Worm (Caenorhabditis elegans) whole organism, L4 larva: ENCODE data around the gene Y55F3BR.1.
A peak's percentile ranks its signal among the peaks of the same experiment; 100 is the strongest.

Experiments used
- ZK546.5 ChIP-seq, 2 experiments: sonication (generic microtip); optimal IDR thresholded peaks; 2 replicates each; lab custom pipeline; 2017; ENCODE audit warnings: missing biosample characterization in 2 of 2, missing genetic modification characterization in 2 of 2
- dpl-1 ChIP-seq: fragments of 150-350 bp; optimal IDR thresholded peaks from 2 replicates; lab custom pipeline; 2014; ENCODE audit warnings: missing biosample characterization, missing genetic modification reagents, missing genetic modification characterization
- lin-15B ChIP-seq: fragments of 150-350 bp; sonication (generic microtip); optimal IDR thresholded peaks from 3 replicates; lab custom pipeline; 2014; ENCODE audit warnings: missing biosample characterization, missing genetic modification characterization
- mxl-2 ChIP-seq: fragments of 200-800 bp; sonication (Bioruptor generic); conservative IDR thresholded peaks from 2 replicates; pipeline ENCODE4 v1.3.6; 2022; ENCODE audit warnings: missing genetic modification reagents, missing genetic modification characterization, missing compliant biosample characterization
- nhr-102 ChIP-seq: sonication (generic microtip); optimal IDR thresholded peaks from 2 replicates; lab custom pipeline; 2016; ENCODE audit warnings: mild to moderate bottlenecking, missing genetic modification characterization, moderate library complexity, missing compliant biosample characterization
- nhr-237 ChIP-seq: sonication (generic microtip); optimal IDR thresholded peaks from 2 replicates; lab custom pipeline; 2017; ENCODE audit warnings: missing biosample characterization, missing genetic modification characterization
- nhr-6 ChIP-seq: fragments of 150-350 bp; optimal IDR thresholded peaks from 2 replicates; lab custom pipeline; 2014; ENCODE audit warnings: missing biosample characterization, missing genetic modification characterization
- nhr-76 ChIP-seq: fragments of 150-350 bp; optimal IDR thresholded peaks from 2 replicates; lab custom pipeline; 2014; ENCODE audit warnings: missing biosample characterization, missing genetic modification characterization
- pqm-1 ChIP-seq: sonication (generic microtip); optimal IDR thresholded peaks from 2 replicates; lab custom pipeline; 2017; ENCODE audit warnings: missing biosample characterization, missing genetic modification characterization

- peak; percentile 79 for TF ChIP-seq pqm-1 (tag; lab: Kevin White, UChicago)
- no peak for TF ChIP-seq lin-15B (tag; lab: Kevin White, UChicago)
- TF ChIP-seq nhr-102 (tag; lab: Kevin White, UChicago) = no peak
- TF ChIP-seq dpl-1 (GFP tag; lab: Kevin White, UChicago) = no peak
- no peak for TF ChIP-seq nhr-76 (tag; lab: Kevin White, UChicago)
- TF ChIP-seq nhr-237 (tag; lab: Kevin White, UChicago) = no peak
- no peak for TF ChIP-seq ZK546.5 (tag; optimal IDR thresholded peaks at IDR 0.05; lab: Kevin White, UChicago)
- TF ChIP-seq mxl-2 (GFP tag; lab: Robert Waterston, UW) = no peak
- TF ChIP-seq nhr-6 = no peak
Observed at ce11 chrIV:855483-855882, 19.1 kb upstream of the Y55F3BR.1 start.
